Fruit fly (Drosophila melanogaster) S2 (cell line): ENCODE data around the gene CG42758.

Experiments used
- CG8478 ChIP-seq: fragments of >200 bp; optimal IDR thresholded peaks from 2 replicates; lab custom pipeline; 2018
- CTCF ChIP-seq, 2 experiments: fragments of >200 bp; optimal IDR thresholded peaks; 2 replicates each; lab custom pipeline; 2018

DNA sequence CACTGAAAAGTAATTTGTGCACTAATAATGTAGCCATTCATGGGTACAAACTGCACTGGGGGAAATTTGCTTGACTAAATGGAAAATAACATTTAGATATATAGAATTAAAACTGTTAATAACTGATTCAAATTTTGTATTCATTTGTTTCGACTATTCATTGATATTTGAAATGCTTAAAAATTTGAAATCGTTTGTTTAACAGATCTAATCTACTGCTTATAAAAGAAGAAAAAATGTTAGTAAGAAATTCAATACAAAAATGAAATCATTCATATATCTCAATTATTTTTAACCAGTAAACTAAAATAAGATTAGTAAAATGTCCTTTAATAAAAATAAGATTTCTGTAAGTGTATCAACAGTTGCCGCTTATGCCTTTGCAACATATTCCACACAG is 8.7 kb downstream of the CG42758 start:
- no peak for TF ChIP-seq CG8478 (lab: Kevin White, UChicago)
- no peak for TF ChIP-seq CTCF (optimal IDR thresholded peaks at IDR 0.05; lab: Kevin White, UChicago)
